Fruit fly (Drosophila melanogaster) whole organism: ENCODE measurements around the gene ac.

ENCODE experiments used
- Dll ChIP-seq: fragments of >200 bp; optimal IDR thresholded peaks from 2 replicates; lab custom pipeline; 2017
- EcR ChIP-seq, 2 experiments: fragments of >200 bp; optimal IDR thresholded peaks; 2 replicates each; lab custom pipeline; 2017; ENCODE audit warnings: missing biosample characterization in 2 of 2, missing genetic modification characterization in 2 of 2, missing genetic modification reagents in 2 of 2
- usp ChIP-seq: fragments of >200 bp; optimal IDR thresholded peaks from 2 replicates; lab custom pipeline; 2017; ENCODE audit warnings: missing biosample characterization, missing genetic modification characterization, mixed read lengths

dm6 chrX:392979-393378 lies 23.1 kb downstream of the ac start:
- TF ChIP-seq Dll = no peak
- no peak for TF ChIP-seq usp
- no peak for TF ChIP-seq EcR (GFP tag; optimal IDR thresholded peaks at IDR 0.05; lab: Kevin White, UChicago)
